Fruit fly (Drosophila melanogaster): ENCODE results near the gene Ca-alpha1D.

The Ca-alpha1D gene

dm6 chr2L:16165531-16165930 is at the start of gene Ca-alpha1D:
Gene Ca-alpha1D (plus strand): TSS chr2L:16165831.
- TF ChIP-seq Pif1B (GFP tag; optimal IDR thresholded peaks at IDR 0.05) (no peak), fd96Ca (GFP tag; IDR thresholded peaks at IDR 0.05) (no peak), D1 (tag; optimal IDR thresholded peaks at IDR 0.05) (no peak), CG8301 (tag; optimal IDR thresholded peaks at IDR 0.05) (no peak), CG12605 (GFP tag; IDR thresholded peaks at IDR 0.05) (no peak), Snoo (tag; optimal IDR thresholded peaks at IDR 0.05) (no peak), CG9948 (tag; optimal IDR thresholded peaks at IDR 0.05) (no peak), Pif1A (GFP tag; optimal IDR thresholded peaks at IDR 0.05) (no peak), CG4496 (GFP tag; IDR thresholded peaks at IDR 0.05) (no peak), CG17806 (tag; optimal IDR thresholded peaks at IDR 0.05) (no peak), CG10348 (GFP tag; IDR thresholded peaks at IDR 0.05) (no peak), CG14655 (GFP tag; optimal IDR thresholded peaks at IDR 0.05) (no peak), Ets98B (GFP tag; IDR thresholded peaks at IDR 0.05) (no peak), gl (tag; optimal IDR thresholded peaks at IDR 0.05) (no peak), CG34367 (tag; optimal IDR thresholded peaks at IDR 0.05) (no peak), CG13204 (GFP tag; optimal IDR thresholded peaks at IDR 0.05) (no peak), CG15710 (tag; optimal IDR thresholded peaks at IDR 0.05) (no peak)

DNA sequence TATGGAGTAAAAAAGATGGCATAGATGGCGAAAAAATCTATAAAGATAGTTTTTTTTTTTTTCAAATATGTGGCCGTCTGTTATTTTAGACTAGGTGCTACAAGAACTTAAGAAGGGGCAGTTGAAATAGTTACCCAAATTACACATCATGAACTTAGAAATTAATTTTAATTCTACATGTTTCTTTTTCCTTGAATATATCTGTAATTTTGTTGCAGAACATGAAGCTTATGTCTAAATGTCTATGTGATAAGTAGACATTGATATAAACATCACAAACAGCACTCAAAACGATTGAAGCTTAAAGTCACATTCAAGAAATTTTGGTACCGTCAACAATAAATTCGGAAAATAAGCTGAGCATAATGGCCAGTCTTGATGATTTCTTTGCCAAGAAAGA is 32.4 kb upstream of the Ca-alpha1D start, which contains the start of gene CG4892:
Gene CG4892 (plus strand): TSS at position 301 of the 400 bp plus-strand sequence.
- TF ChIP-seq gl (tag; optimal IDR thresholded peaks at IDR 0.05), result no peak
- TF ChIP-seq CG13204 (GFP tag; optimal IDR thresholded peaks at IDR 0.05), result no peak
- no peak for TF ChIP-seq CG17806 (tag; optimal IDR thresholded peaks at IDR 0.05)
- TF ChIP-seq CG14655 (GFP tag; optimal IDR thresholded peaks at IDR 0.05), result no peak
- TF ChIP-seq CG8301 (tag; optimal IDR thresholded peaks at IDR 0.05), result no peak
- no peak for TF ChIP-seq CG15710 (tag; optimal IDR thresholded peaks at IDR 0.05)
- TF ChIP-seq D1 (tag; optimal IDR thresholded peaks at IDR 0.05), result no peak
- TF ChIP-seq CG9948 (tag; optimal IDR thresholded peaks at IDR 0.05), result no peak
- TF ChIP-seq fd96Ca (GFP tag; IDR thresholded peaks at IDR 0.05), result no peak
- TF ChIP-seq CG10348 (GFP tag; IDR thresholded peaks at IDR 0.05), result no peak
- no peak for TF ChIP-seq CG32121 (GFP tag; IDR thresholded peaks at IDR 0.05)

dm6 chr2L:16135172-16135571 is 30.5 kb upstream of the Ca-alpha1D start, which contains the start of gene CG34168:
Gene CG34168 (minus strand): TSS chr2L:16135272.
- TF ChIP-seq fd96Ca (GFP tag; IDR thresholded peaks at IDR 0.05), result no peak
- TF ChIP-seq gl (tag; optimal IDR thresholded peaks at IDR 0.05), result no peak
- TF ChIP-seq EcR (GFP tag; optimal IDR thresholded peaks at IDR 0.05), result no peak
- no peak for TF ChIP-seq CG14655 (GFP tag; optimal IDR thresholded peaks at IDR 0.05)

- no peak for TF ChIP-seq gl (tag; optimal IDR thresholded peaks at IDR 0.05)
- no peak for TF ChIP-seq fd96Ca (GFP tag; IDR thresholded peaks at IDR 0.05)
- no peak for TF ChIP-seq Snoo (tag; optimal IDR thresholded peaks at IDR 0.05)
- no peak for TF ChIP-seq Pif1A (GFP tag; optimal IDR thresholded peaks at IDR 0.05)
- TF ChIP-seq D1 (tag; optimal IDR thresholded peaks at IDR 0.05), result no peak
- TF ChIP-seq Pif1B (GFP tag; optimal IDR thresholded peaks at IDR 0.05), result no peak
- no peak for TF ChIP-seq rn (GFP tag; IDR thresholded peaks at IDR 0.05)
- TF ChIP-seq CG8301 (tag; optimal IDR thresholded peaks at IDR 0.05), result no peak
- no peak for TF ChIP-seq EcR (GFP tag; optimal IDR thresholded peaks at IDR 0.05)
- TF ChIP-seq CG4496 (GFP tag; IDR thresholded peaks at IDR 0.05), result no peak
- TF ChIP-seq CG14655 (GFP tag; optimal IDR thresholded peaks at IDR 0.05), result no peak
- TF ChIP-seq CG8159 (tag; optimal IDR thresholded peaks at IDR 0.05), result no peak
Observed at dm6 chr2L:16198150-16198549, 32.5 kb downstream of the Ca-alpha1D start.

DNA sequence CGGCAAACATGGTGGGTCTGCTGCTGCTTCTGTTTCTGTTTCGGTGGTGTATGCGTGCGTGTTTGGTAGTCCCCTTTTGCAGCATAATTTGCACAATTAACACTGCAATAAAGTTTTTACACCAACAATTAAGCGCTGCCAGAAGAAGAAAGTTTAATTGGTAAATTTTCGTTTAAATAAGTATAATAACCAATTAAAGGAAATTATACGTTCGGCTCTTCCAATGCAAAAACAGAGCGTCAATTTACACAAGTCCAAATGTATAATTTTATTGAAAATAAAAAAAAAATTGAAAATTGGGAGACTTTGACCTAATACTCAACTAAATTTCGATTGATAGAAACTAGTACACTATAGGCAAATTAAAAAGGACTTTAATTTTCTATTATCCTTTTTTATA is 45.5 kb downstream of the Ca-alpha1D start, which contains the start of gene CG31819:
Gene CG31819 (plus strand): TSS at position 301 of the 400 bp plus-strand sequence.
- TF ChIP-seq gl (tag; optimal IDR thresholded peaks at IDR 0.05), result no peak
- no peak for TF ChIP-seq Ets98B (GFP tag; IDR thresholded peaks at IDR 0.05)
- TF ChIP-seq Pif1B (GFP tag; optimal IDR thresholded peaks at IDR 0.05), result no peak
- no peak for TF ChIP-seq fd96Ca (GFP tag; IDR thresholded peaks at IDR 0.05)
- no peak for TF ChIP-seq CG4496 (GFP tag; IDR thresholded peaks at IDR 0.05)
- TF ChIP-seq D1 (tag; optimal IDR thresholded peaks at IDR 0.05), result no peak
- TF ChIP-seq CG34367 (tag; optimal IDR thresholded peaks at IDR 0.05), result no peak
- no peak for TF ChIP-seq EcR (GFP tag; optimal IDR thresholded peaks at IDR 0.05)
- TF ChIP-seq CG14655 (GFP tag; optimal IDR thresholded peaks at IDR 0.05), result no peak
- TF ChIP-seq CG9948 (tag; optimal IDR thresholded peaks at IDR 0.05), result no peak

DNA sequence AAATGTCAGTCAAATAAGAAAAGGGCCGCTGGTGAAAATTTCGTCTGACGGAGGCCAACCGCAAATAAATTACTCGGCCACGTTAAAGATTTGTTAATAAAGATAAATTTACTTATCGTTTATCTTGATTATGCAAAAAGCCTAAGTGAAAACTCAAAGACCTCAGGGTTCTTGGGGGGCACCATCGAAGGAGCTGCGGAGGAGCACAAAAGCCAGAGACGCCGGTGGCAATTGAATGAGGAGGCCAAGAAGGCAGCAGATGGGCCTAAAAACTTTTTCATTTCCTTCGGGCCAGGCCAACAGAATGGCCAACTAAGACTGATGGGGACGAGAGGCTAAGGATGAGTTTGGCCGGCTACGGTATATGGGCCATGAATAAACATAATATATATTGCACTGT is 50.7 kb downstream of the Ca-alpha1D start:
- TF ChIP-seq CG17806 (tag; optimal IDR thresholded peaks at IDR 0.05), result no peak
- no peak for TF ChIP-seq Ets98B (GFP tag; IDR thresholded peaks at IDR 0.05)
- TF ChIP-seq D1 (tag; optimal IDR thresholded peaks at IDR 0.05), result no peak
- TF ChIP-seq CG34367 (tag; optimal IDR thresholded peaks at IDR 0.05), result no peak
- TF ChIP-seq CG10348 (GFP tag; IDR thresholded peaks at IDR 0.05), result no peak
- no peak for TF ChIP-seq CG12605 (GFP tag; IDR thresholded peaks at IDR 0.05)
- TF ChIP-seq CG32121 (GFP tag; IDR thresholded peaks at IDR 0.05), result no peak
- no peak for TF ChIP-seq CG14655 (GFP tag; optimal IDR thresholded peaks at IDR 0.05)
- TF ChIP-seq CG8159 (tag; optimal IDR thresholded peaks at IDR 0.05), result no peak
- no peak for TF ChIP-seq CG8301 (tag; optimal IDR thresholded peaks at IDR 0.05)
- no peak for TF ChIP-seq CG15710 (tag; optimal IDR thresholded peaks at IDR 0.05)
- TF ChIP-seq Pif1A (GFP tag; optimal IDR thresholded peaks at IDR 0.05), result no peak

dm6 chr2L:16223981-16224380 is 58.4 kb downstream of the Ca-alpha1D start:
- no peak for TF ChIP-seq CG8301 (tag; optimal IDR thresholded peaks at IDR 0.05)
- TF ChIP-seq CG8159 (tag; optimal IDR thresholded peaks at IDR 0.05), result no peak
- no peak for TF ChIP-seq CG13204 (GFP tag; optimal IDR thresholded peaks at IDR 0.05)
- TF ChIP-seq CG12605 (GFP tag; IDR thresholded peaks at IDR 0.05), result no peak
- TF ChIP-seq D1 (tag; optimal IDR thresholded peaks at IDR 0.05), result no peak
- TF ChIP-seq fd96Ca (GFP tag; IDR thresholded peaks at IDR 0.05), result no peak
- TF ChIP-seq rn (GFP tag; IDR thresholded peaks at IDR 0.05), result no peak
- TF ChIP-seq Pif1B (GFP tag; optimal IDR thresholded peaks at IDR 0.05), result no peak
- no peak for TF ChIP-seq CG32121 (GFP tag; IDR thresholded peaks at IDR 0.05)

Data from whole organism, pupa.